Fruit fly (Drosophila melanogaster) whole organism, embryonic: ENCODE data around the gene Nasp.

Experiments
- ATbp ChIP-seq: fragments of 200-800 bp; sonication (Bioruptor generic); optimal IDR thresholded peaks from 2 replicates; lab custom pipeline; 2017; ENCODE audit warnings: missing biosample characterization, mild to moderate bottlenecking, missing genetic modification characterization, missing genetic modification reagents
- Asciz ChIP-seq: fragments of 200-800 bp; sonication (Bioruptor generic); optimal IDR thresholded peaks from 2 replicates; lab custom pipeline; 2017; ENCODE audit warnings: missing biosample characterization, mild to moderate bottlenecking, missing genetic modification characterization, missing genetic modification reagents
- CG11560 ChIP-seq: fragments of 200-800 bp; sonication (Bioruptor generic); IDR thresholded peaks from 3 replicates; pipeline ENCODE4 v1.3.6; 2022; ENCODE audit warnings: missing biosample characterization, missing genetic modification characterization
- CG12391 ChIP-seq: fragments of 200-800 bp; sonication (Bioruptor generic); optimal IDR thresholded peaks from 3 replicates; lab custom pipeline; 2018; ENCODE audit warnings: missing biosample characterization, mild to moderate bottlenecking, missing genetic modification characterization, moderate library complexity
- CG12942 ChIP-seq: fragments of 200-800 bp; sonication (Bioruptor generic); optimal IDR thresholded peaks from 3 replicates; lab custom pipeline; 2016; ENCODE audit warnings: missing biosample characterization, missing genetic modification characterization
- CG13424 ChIP-seq: fragments of 200-800 bp; sonication (Bioruptor generic); optimal IDR thresholded peaks from 2 replicates; lab custom pipeline; 2019; ENCODE audit warnings: missing biosample characterization, mild to moderate bottlenecking, missing genetic modification characterization, moderate library complexity
- CG1529 ChIP-seq: fragments of 200-800 bp; sonication (Bioruptor generic); optimal IDR thresholded peaks from 3 replicates; lab custom pipeline; 2018; ENCODE audit warnings: missing biosample characterization, missing genetic modification characterization
- CG15601 ChIP-seq: fragments of 200-800 bp; sonication (Bioruptor generic); optimal IDR thresholded peaks from 3 replicates; lab custom pipeline; 2019; ENCODE audit warnings: missing biosample characterization, mild to moderate bottlenecking, missing genetic modification characterization, moderate library complexity
- CG16813 ChIP-seq: fragments of 200-800 bp; sonication (Bioruptor generic); IDR thresholded peaks from 3 replicates; pipeline ENCODE4 v1.3.6; 2022; ENCODE audit warnings: missing biosample characterization, missing genetic modification characterization; ENCODE audit not compliant: partially characterized antibody
- CG17385 ChIP-seq: fragments of 200-800 bp; sonication (Bioruptor generic); optimal IDR thresholded peaks from 3 replicates; lab custom pipeline; 2018; ENCODE audit warnings: missing biosample characterization, mild to moderate bottlenecking, missing genetic modification characterization
- CG17912 ChIP-seq: fragments of 200-800 bp; sonication (Bioruptor generic); optimal IDR thresholded peaks from 2 replicates; lab custom pipeline; 2018; ENCODE audit warnings: missing biosample characterization, mild to moderate bottlenecking, missing genetic modification characterization
- CG1832 ChIP-seq: fragments of 200-800 bp; sonication (Bioruptor generic); optimal IDR thresholded peaks from 2 replicates; lab custom pipeline; 2017; ENCODE audit warnings: missing biosample characterization, mild to moderate bottlenecking, missing genetic modification characterization, inconsistent platforms
- CG2889 ChIP-seq: fragments of 200-800 bp; sonication (Bioruptor generic); IDR thresholded peaks from 3 replicates; pipeline ENCODE4 v1.3.6; 2022; ENCODE audit warnings: missing biosample characterization, missing genetic modification characterization
- CG31388 ChIP-seq: fragments of 200-800 bp; sonication (Bioruptor generic); optimal IDR thresholded peaks from 2 replicates; lab custom pipeline; 2016; ENCODE audit warnings: missing biosample characterization, missing genetic modification characterization
- CG31441 ChIP-seq: fragments of 200-800 bp; sonication (Bioruptor generic); IDR thresholded peaks from 2 replicates; pipeline ENCODE4 v1.3.6; 2022; ENCODE audit warnings: missing biosample characterization, missing genetic modification characterization
- CG3407 ChIP-seq: fragments of 200-800 bp; sonication (Bioruptor generic); optimal IDR thresholded peaks from 2 replicates; lab custom pipeline; 2018; ENCODE audit warnings: missing biosample characterization, mild to moderate bottlenecking, missing genetic modification characterization
- CG34376 ChIP-seq: fragments of 200-800 bp; sonication (Bioruptor generic); optimal IDR thresholded peaks from 2 replicates; lab custom pipeline; 2018; ENCODE audit warnings: missing biosample characterization, mild to moderate bottlenecking, missing genetic modification characterization
- CG3847 ChIP-seq: fragments of 200-800 bp; sonication (Bioruptor generic); IDR thresholded peaks from 2 replicates; pipeline ENCODE4 v1.3.6; 2022; ENCODE audit warnings: missing biosample characterization, missing genetic modification characterization
- CG4424 ChIP-seq: fragments of 200-800 bp; sonication (Bioruptor generic); optimal IDR thresholded peaks from 3 replicates; lab custom pipeline; 2016; ENCODE audit warnings: missing biosample characterization, missing genetic modification characterization
- CG5245 ChIP-seq: fragments of 200-800 bp; sonication (Bioruptor generic); optimal IDR thresholded peaks from 3 replicates; lab custom pipeline; 2016; ENCODE audit warnings: missing biosample characterization, missing genetic modification characterization
- CG7357 ChIP-seq: fragments of 200-800 bp; sonication (Bioruptor generic); IDR thresholded peaks from 3 replicates; pipeline ENCODE4 v1.3.6; 2022; ENCODE audit warnings: missing biosample characterization, missing genetic modification characterization
- CG8924 ChIP-seq: fragments of 200-800 bp; optimal IDR thresholded peaks from 3 replicates; lab custom pipeline; 2019; ENCODE audit warnings: missing biosample characterization, mild to moderate bottlenecking, missing genetic modification characterization, moderate library complexity
- HLH4C ChIP-seq: fragments of 200-800 bp; sonication (Bioruptor generic); IDR thresholded peaks from 3 replicates; pipeline ENCODE4 v1.3.6; 2022; ENCODE audit warnings: missing biosample characterization, missing genetic modification characterization; ENCODE audit not compliant: partially characterized antibody
- Hand ChIP-seq: fragments of 200-800 bp; sonication (Bioruptor generic); optimal IDR thresholded peaks from 2 replicates; lab custom pipeline; 2017; ENCODE audit warnings: mild to moderate bottlenecking, missing biosample characterization, missing genetic modification reagents, missing genetic modification characterization
- Hr78 ChIP-seq, 2 experiments: fragments of 200-800 bp in 1 of 2; fragments of >200 bp in 1 of 2; sonication (Bioruptor generic) in 1 of 2; optimal IDR thresholded peaks; 2 replicates each; lab custom pipeline; 2017 to 2019; ENCODE audit warnings: missing biosample characterization in 2 of 2, missing genetic modification characterization in 2 of 2, mild to moderate bottlenecking in 1 of 2, moderate library complexity in 1 of 2
- Lim3 ChIP-seq: fragments of 200-800 bp; sonication (Bioruptor generic); IDR thresholded peaks from 2 replicates; pipeline ENCODE4 v1.3.6; 2022; ENCODE audit warnings: missing biosample characterization, missing genetic modification characterization
- MTF-1 ChIP-seq: fragments of 200-800 bp; sonication (Bioruptor generic); optimal IDR thresholded peaks from 2 replicates; lab custom pipeline; 2018; ENCODE audit warnings: missing biosample characterization, mild to moderate bottlenecking, missing genetic modification characterization, borderline replicate concordance
- NC2β ChIP-seq: fragments of 200-800 bp; sonication (Bioruptor generic); optimal IDR thresholded peaks from 2 replicates; lab custom pipeline; 2016; ENCODE audit warnings: missing biosample characterization, missing genetic modification characterization
- Sox102F ChIP-seq: fragments of 200-800 bp; sonication (Bioruptor generic); optimal IDR thresholded peaks from 2 replicates; lab custom pipeline; 2018; ENCODE audit warnings: missing biosample characterization, mild to moderate bottlenecking, missing genetic modification characterization, moderate library complexity
- Xbp1 ChIP-seq: fragments of 200-800 bp; sonication (Bioruptor generic); optimal IDR thresholded peaks from 3 replicates; lab custom pipeline; 2016; ENCODE audit warnings: missing biosample characterization, mild to moderate bottlenecking, missing genetic modification characterization
- ap ChIP-seq: fragments of 200-800 bp; sonication (Bioruptor generic); IDR thresholded peaks from 2 replicates; pipeline ENCODE4 v1.3.6; 2022; ENCODE audit warnings: missing biosample characterization, missing genetic modification characterization
- ato ChIP-seq: fragments of 200-800 bp; sonication (Bioruptor generic); IDR thresholded peaks from 2 replicates; pipeline ENCODE4 v1.3.6; 2022; ENCODE audit warnings: missing biosample characterization, missing genetic modification characterization; ENCODE audit not compliant: partially characterized antibody
- bowl ChIP-seq: fragments of 200-800 bp; sonication (Bioruptor generic); IDR thresholded peaks from 2 replicates; pipeline ENCODE4 v1.3.6; 2022; ENCODE audit warnings: missing biosample characterization, missing genetic modification characterization
- crp ChIP-seq, 2 experiments: fragments of 200-800 bp; sonication (Bioruptor generic); optimal IDR thresholded peaks; 2 replicates in 1 of 2; 3 replicates in 1 of 2; lab custom pipeline; 2017; ENCODE audit warnings: missing biosample characterization in 2 of 2, missing genetic modification characterization in 2 of 2, mild to moderate bottlenecking in 1 of 2, moderate library complexity in 1 of 2
- dpn ChIP-seq, 2 experiments: fragments of 200-800 bp; sonication (Bioruptor generic); optimal IDR thresholded peaks; 3 replicates each; lab custom pipeline; 2016; ENCODE audit warnings: missing biosample characterization in 2 of 2, missing genetic modification characterization in 2 of 2
- knrl ChIP-seq: fragments of 200-800 bp; sonication (Bioruptor generic); IDR thresholded peaks from 3 replicates; pipeline ENCODE4 v1.3.6; 2022; ENCODE audit warnings: missing biosample characterization, missing genetic modification characterization; ENCODE audit not compliant: partially characterized antibody
- nmo ChIP-seq: fragments of 200-800 bp; sonication (Bioruptor generic); optimal IDR thresholded peaks from 2 replicates; lab custom pipeline; 2018; ENCODE audit warnings: missing biosample characterization, mild to moderate bottlenecking, missing genetic modification characterization, moderate library complexity
- onecut ChIP-seq: fragments of 200-800 bp; sonication (Bioruptor generic); IDR thresholded peaks from 2 replicates; pipeline ENCODE4 v1.3.6; 2022; ENCODE audit warnings: missing biosample characterization, missing genetic modification characterization
- pb ChIP-seq: fragments of 200-800 bp; sonication (Bioruptor generic); optimal IDR thresholded peaks from 3 replicates; lab custom pipeline; 2016; ENCODE audit warnings: missing biosample characterization, missing genetic modification characterization
- pfk ChIP-seq: fragments of 200-800 bp; sonication (Bioruptor generic); optimal IDR thresholded peaks from 2 replicates; lab custom pipeline; 2018; ENCODE audit warnings: missing biosample characterization, mild to moderate bottlenecking, missing genetic modification characterization, moderate library complexity
- prd ChIP-seq, 3 experiments: fragments of >200 bp in 2 of 3; fragments of 200-800 bp in 1 of 3; sonication (Bioruptor generic) in 1 of 3; optimal IDR thresholded peaks in 2 of 3; IDR thresholded peaks in 1 of 3; 2 replicates in 2 of 3; 3 replicates in 1 of 3; pipeline versions ENCODE4 v1.3.6 to Lab custom; 2017 to 2022; ENCODE audit warnings: missing biosample characterization in 1 of 3, missing genetic modification characterization in 1 of 3
- rib ChIP-seq: fragments of 200-800 bp; sonication (Bioruptor generic); IDR thresholded peaks from 2 replicates; pipeline ENCODE4 v1.3.6; 2022; ENCODE audit warnings: missing biosample characterization, missing genetic modification characterization
- sd ChIP-seq: fragments of 200-800 bp; sonication (Bioruptor generic); optimal IDR thresholded peaks from 3 replicates; lab custom pipeline; 2018; ENCODE audit warnings: missing biosample characterization, mild to moderate bottlenecking, missing genetic modification characterization, moderate library complexity
- sug ChIP-seq: fragments of 200-800 bp; optimal IDR thresholded peaks from 2 replicates; lab custom pipeline; 2019; ENCODE audit warnings: missing biosample characterization, mild to moderate bottlenecking, missing genetic modification characterization, moderate library complexity
- tap ChIP-seq: fragments of 200-800 bp; optimal IDR thresholded peaks from 3 replicates; lab custom pipeline; 2019; ENCODE audit warnings: missing biosample characterization, mild to moderate bottlenecking, missing genetic modification characterization, moderate library complexity
- unpg ChIP-seq: fragments of 200-800 bp; sonication (Bioruptor generic); optimal IDR thresholded peaks from 3 replicates; lab custom pipeline; 2018; ENCODE audit warnings: missing biosample characterization, mild to moderate bottlenecking, missing genetic modification characterization, moderate library complexity
- vfl ChIP-seq: fragments of 200-800 bp; sonication (Bioruptor generic); optimal IDR thresholded peaks from 2 replicates; lab custom pipeline; 2016; ENCODE audit warnings: missing biosample characterization, missing genetic modification characterization
- vvl ChIP-seq: fragments of 200-800 bp; sonication (Bioruptor generic); IDR thresholded peaks from 2 replicates; pipeline ENCODE4 v1.3.6; 2022; ENCODE audit warnings: missing biosample characterization, missing genetic modification characterization
- zfh1 ChIP-seq: fragments of 200-800 bp; sonication (Bioruptor generic); IDR thresholded peaks from 3 replicates; pipeline ENCODE4 v1.3.6; 2022; ENCODE audit warnings: missing biosample characterization, missing genetic modification characterization

Nasp gene

dm6 chr3R:8711890-8712449, 35.6 kb upstream of the Nasp start (continued):
- no peak for TF ChIP-seq CG4424
- TF ChIP-seq CG12942, result no peak
- TF ChIP-seq CG11560 (tag; lab: Robert Waterston, UW), result no peak
- 0 out of 3 replicates have a peak, but pooled peaks have one; percentile 3 for TF ChIP-seq zfh1 (GFP tag; lab: Robert Waterston, UW)
- no peak for TF ChIP-seq MTF-1 (GFP tag; lab: Kevin White, UChicago)
- TF ChIP-seq NC2β (GFP tag; lab: Kevin White, UChicago), result no peak
- peak; percentile 41 for TF ChIP-seq Asciz (GFP tag; lab: Kevin White, UChicago)
- TF ChIP-seq CG17385 (GFP tag; lab: Kevin White, UChicago), result peak; percentile 19
- 0 out of 3 replicates have a peak, but pooled peaks have one; percentile 23 for TF ChIP-seq CG2889 (GFP tag; lab: Robert Waterston, UW)
- peak; percentile 37 for TF ChIP-seq unpg (GFP tag; lab: Kevin White, UChicago)
- no peak for TF ChIP-seq Hand (GFP tag; lab: Kevin White, UChicago)
- peak; percentile 16 for TF ChIP-seq sd (tag; lab: Kevin White, UChicago)
- TF ChIP-seq CG1529 (GFP tag; lab: Kevin White, UChicago), result no peak
- TF ChIP-seq HLH4C (GFP tag; lab: Robert Waterston, UW), result no peak
- TF ChIP-seq nmo (GFP tag; lab: Kevin White, UChicago), result peak; percentile 29
- peak; percentile 23 for TF ChIP-seq CG3407 (GFP tag; lab: Kevin White, UChicago)
- TF ChIP-seq ATbp (GFP tag; lab: Kevin White, UChicago), result peak; percentile 34
- TF ChIP-seq onecut (GFP tag; lab: Robert Waterston, UW), result no peak
- TF ChIP-seq Hr78 (GFP tag; optimal IDR thresholded peaks at IDR 0.05; lab: Kevin White, UChicago), result peak in 1 of 2 experiments; percentile 86
- TF ChIP-seq CG3847 (GFP tag; lab: Robert Waterston, UW), result 0 out of 2 replicates have a peak, but pooled peaks have one; percentile 15
- no peak for TF ChIP-seq ap
- TF ChIP-seq CG34376 (GFP tag; lab: Kevin White, UChicago), result peak; percentile 39
- TF ChIP-seq rib, result no peak
- TF ChIP-seq Sox102F (GFP tag; lab: Kevin White, UChicago), result peak; percentile 61
- TF ChIP-seq CG5245 (GFP tag; lab: Kevin White, UChicago), result no peak
- no peak for TF ChIP-seq crp (GFP tag; optimal IDR thresholded peaks at IDR 0.05; lab: Kevin White, UChicago)
- peak; percentile 33; the same call in 1 of the 2 replicates for TF ChIP-seq CG31441 (GFP tag; lab: Robert Waterston, UW)
- 0 out of 2 replicates have a peak, but pooled peaks have one; percentile 12 for TF ChIP-seq bowl (GFP tag; lab: Robert Waterston, UW)
- peak; percentile 17 for TF ChIP-seq CG13424 (tag; lab: Kevin White, UChicago)
- no peak for TF ChIP-seq vfl (GFP tag; lab: Kevin White, UChicago)
- peak; percentile 3 for TF ChIP-seq tap (tag; lab: Kevin White, UChicago)
- peak; percentile 11 for TF ChIP-seq sug (tag; lab: Kevin White, UChicago)

- TF ChIP-seq CG8924 (peak; percentile 44), CG1832 (GFP tag; lab: Kevin White, UChicago) (no peak), prd (optimal IDR thresholded peaks at IDR 0.05; lab: Kevin White, UChicago) (no peak), prd (GFP tag; IDR thresholded peaks at IDR 0.05; lab: Robert Waterston, UW) (no peak), ato (no peak), pb (GFP tag; lab: Kevin White, UChicago) (no peak), dpn (GFP tag; optimal IDR thresholded peaks at IDR 0.05; lab: Kevin White, UChicago) (no peak), knrl (GFP tag; lab: Robert Waterston, UW) (no peak), Xbp1 (GFP tag; lab: Kevin White, UChicago) (no peak), Lim3 (GFP tag; lab: Robert Waterston, UW) (no peak), CG12391 (tag; lab: Kevin White, UChicago) (peak; percentile 19), CG16813 (no peak), CG17912 (GFP tag; lab: Kevin White, UChicago) (no peak), CG31388 (GFP tag; lab: Kevin White, UChicago) (no peak), vvl (GFP tag; lab: Robert Waterston, UW) (no peak), pfk (GFP tag; lab: Kevin White, UChicago) (no peak), CG15601 (no peak), CG7357 (GFP tag; lab: Robert Waterston, UW) (no peak)
These were observed 34.9 kb upstream of the Nasp start, which contains the start of gene CG8112 for dm6 chr3R:8712722-8713131. Gene CG8112, plus strand, starts transcription at chr3R:8712933.
